Fruit fly (Drosophila melanogaster) whole organism, embryonic: ENCODE data around the gene timeout.

Experiments
- Aef1 ChIP-seq: fragments of 200-800 bp; sonication (Bioruptor generic); IDR thresholded peaks from 3 replicates; pipeline ENCODE4 v1.3.6; 2022; ENCODE audit warnings: missing biosample characterization, missing genetic modification characterization
- CG11085 ChIP-seq: fragments of 200-800 bp; sonication (Bioruptor generic); IDR thresholded peaks from 2 replicates; pipeline ENCODE4 v1.3.6; 2022; ENCODE audit warnings: missing biosample characterization, missing genetic modification characterization
- CG12104 ChIP-seq: fragments of 200-800 bp; sonication (Bioruptor generic); optimal IDR thresholded peaks from 3 replicates; lab custom pipeline; 2016; ENCODE audit warnings: missing biosample characterization, missing genetic modification characterization
- CG1233 ChIP-seq: fragments of 200-800 bp; sonication (Bioruptor generic); optimal IDR thresholded peaks from 4 replicates; lab custom pipeline; 2018; ENCODE audit warnings: missing biosample characterization, mild to moderate bottlenecking, missing genetic modification characterization
- CG12659 ChIP-seq: fragments of 200-800 bp; sonication (Bioruptor generic); optimal IDR thresholded peaks from 3 replicates; lab custom pipeline; 2017; ENCODE audit warnings: mild to moderate bottlenecking, missing biosample characterization, missing genetic modification reagents, missing genetic modification characterization
- CG13775 ChIP-seq: fragments of 200-800 bp; sonication (Bioruptor generic); optimal IDR thresholded peaks from 3 replicates; lab custom pipeline; 2017; ENCODE audit warnings: missing biosample characterization, mild to moderate bottlenecking, missing genetic modification characterization
- CG14441 ChIP-seq: fragments of 200-800 bp; sonication (Bioruptor generic); IDR thresholded peaks from 2 replicates; pipeline ENCODE4 v1.3.6; 2022; ENCODE audit warnings: missing biosample characterization, missing genetic modification characterization
- CG15696 ChIP-seq: fragments of 200-800 bp; sonication (Bioruptor generic); optimal IDR thresholded peaks from 2 replicates; lab custom pipeline; 2019; ENCODE audit warnings: missing biosample characterization, mild to moderate bottlenecking, missing genetic modification characterization, moderate library complexity
- CG18599 ChIP-seq: fragments of 200-800 bp; sonication (Bioruptor generic); optimal IDR thresholded peaks from 3 replicates; lab custom pipeline; 2017; ENCODE audit warnings: missing biosample characterization, missing genetic modification characterization, mild to moderate bottlenecking, moderate library complexity, missing genetic modification reagents
- CG18619 ChIP-seq: fragments of 200-800 bp; sonication (Bioruptor generic); optimal IDR thresholded peaks from 3 replicates; lab custom pipeline; 2017; ENCODE audit warnings: missing biosample characterization, mild to moderate bottlenecking, missing genetic modification characterization
- CG2889 ChIP-seq: fragments of 200-800 bp; sonication (Bioruptor generic); IDR thresholded peaks from 3 replicates; pipeline ENCODE4 v1.3.6; 2022; ENCODE audit warnings: missing biosample characterization, missing genetic modification characterization
- CG3163 ChIP-seq: fragments of 200-800 bp; sonication (Bioruptor generic); optimal IDR thresholded peaks from 3 replicates; lab custom pipeline; 2016; ENCODE audit warnings: missing biosample characterization, missing genetic modification characterization
- CG6654 ChIP-seq: fragments of 200-800 bp; sonication (Bioruptor generic); optimal IDR thresholded peaks from 2 replicates; lab custom pipeline; 2017; ENCODE audit warnings: missing biosample characterization, mild to moderate bottlenecking, missing genetic modification characterization
- CG6689 ChIP-seq: fragments of 200-800 bp; sonication (Bioruptor generic); IDR thresholded peaks from 2 replicates; pipeline ENCODE4 v1.3.6; 2022; ENCODE audit warnings: missing biosample characterization, missing genetic modification characterization
- CG7271 ChIP-seq: fragments of 200-800 bp; sonication (Bioruptor generic); optimal IDR thresholded peaks from 2 replicates; lab custom pipeline; 2018; ENCODE audit warnings: missing biosample characterization, mild to moderate bottlenecking, missing genetic modification characterization, moderate library complexity
- CG7372 ChIP-seq: fragments of 200-800 bp; sonication (Bioruptor generic); IDR thresholded peaks from 2 replicates; pipeline ENCODE4 v1.3.6; 2022; ENCODE audit warnings: missing biosample characterization, missing genetic modification characterization
- CG7786 ChIP-seq: fragments of 200-800 bp; sonication (Bioruptor generic); optimal IDR thresholded peaks from 2 replicates; lab custom pipeline; 2016; ENCODE audit warnings: missing biosample characterization, missing genetic modification characterization
- CG8359 ChIP-seq: fragments of 200-800 bp; sonication (Bioruptor generic); optimal IDR thresholded peaks from 2 replicates; lab custom pipeline; 2017; ENCODE audit warnings: missing biosample characterization, mild to moderate bottlenecking, missing genetic modification characterization, borderline replicate concordance
- CG9876 ChIP-seq: fragments of 200-800 bp; sonication (Bioruptor generic); optimal IDR thresholded peaks from 2 replicates; lab custom pipeline; 2016; ENCODE audit warnings: missing biosample characterization, missing genetic modification characterization
- Dip3 ChIP-seq: fragments of 200-800 bp; sonication (Bioruptor generic); optimal IDR thresholded peaks from 3 replicates; lab custom pipeline; 2016; ENCODE audit warnings: missing biosample characterization, missing genetic modification characterization
- Gsc ChIP-seq: fragments of 200-800 bp; sonication (Bioruptor generic); IDR thresholded peaks from 2 replicates; pipeline ENCODE4 v1.3.6; 2022; ENCODE audit warnings: missing biosample characterization, missing genetic modification characterization
- Hr78 ChIP-seq, 2 experiments: fragments of 200-800 bp in 1 of 2; fragments of >200 bp in 1 of 2; sonication (Bioruptor generic) in 1 of 2; optimal IDR thresholded peaks; 2 replicates each; lab custom pipeline; 2017 to 2019; ENCODE audit warnings: missing biosample characterization in 2 of 2, missing genetic modification characterization in 2 of 2, mild to moderate bottlenecking in 1 of 2, moderate library complexity in 1 of 2
- NfI ChIP-seq: fragments of 200-800 bp; sonication (Bioruptor generic); optimal IDR thresholded peaks from 3 replicates; lab custom pipeline; 2018; ENCODE audit warnings: missing biosample characterization, mild to moderate bottlenecking, missing genetic modification characterization, moderate library complexity
- Rx ChIP-seq: fragments of 200-800 bp; sonication (Bioruptor generic); IDR thresholded peaks from 2 replicates; pipeline ENCODE4 v1.3.6; 2022; ENCODE audit warnings: missing biosample characterization, missing genetic modification characterization
- Side ChIP-seq: fragments of 200-800 bp; sonication (Bioruptor generic); optimal IDR thresholded peaks from 2 replicates; lab custom pipeline; 2016; ENCODE audit warnings: missing biosample characterization, missing genetic modification characterization
- Spps ChIP-seq: fragments of 200-800 bp; sonication (Bioruptor generic); optimal IDR thresholded peaks from 2 replicates; lab custom pipeline; 2018; ENCODE audit warnings: missing biosample characterization, mild to moderate bottlenecking, missing genetic modification characterization
- Stat92E ChIP-seq, 3 experiments: fragments of >200 bp in 2 of 3; fragments of 200-800 bp in 1 of 3; sonication (Bioruptor generic) in 1 of 3; optimal IDR thresholded peaks; 2 replicates each; lab custom pipeline; 2017 to 2019; ENCODE audit warnings: missing biosample characterization in 3 of 3, missing genetic modification characterization in 3 of 3, mild to moderate bottlenecking in 1 of 3, moderate library complexity in 1 of 3
- ab ChIP-seq: fragments of 200-800 bp; sonication (Bioruptor generic); optimal IDR thresholded peaks from 2 replicates; lab custom pipeline; 2016; ENCODE audit warnings: missing biosample characterization, missing genetic modification characterization
- amos ChIP-seq: fragments of 200-800 bp; sonication (Bioruptor generic); IDR thresholded peaks from 2 replicates; pipeline ENCODE4 v1.3.6; 2022; ENCODE audit warnings: missing biosample characterization, missing genetic modification characterization; ENCODE audit not compliant: partially characterized antibody
- ash1 ChIP-seq: fragments of 200-800 bp; sonication (Bioruptor generic); optimal IDR thresholded peaks from 2 replicates; lab custom pipeline; 2018; ENCODE audit warnings: missing biosample characterization, mild to moderate bottlenecking, missing genetic modification characterization
- crol ChIP-seq: fragments of 200-800 bp; sonication (Bioruptor generic); IDR thresholded peaks from 2 replicates; pipeline ENCODE4 v1.3.6; 2022; ENCODE audit warnings: missing biosample characterization, missing genetic modification characterization
- eyg ChIP-seq: fragments of 200-800 bp; sonication (Bioruptor generic); optimal IDR thresholded peaks from 3 replicates; lab custom pipeline; 2016; ENCODE audit warnings: missing biosample characterization, missing genetic modification characterization
- gcm ChIP-seq: fragments of 200-800 bp; sonication (Bioruptor generic); optimal IDR thresholded peaks from 2 replicates; lab custom pipeline; 2019; ENCODE audit warnings: missing biosample characterization, mild to moderate bottlenecking, missing genetic modification characterization, moderate library complexity
- gsb ChIP-seq: fragments of 200-800 bp; sonication (Bioruptor generic); IDR thresholded peaks from 2 replicates; pipeline ENCODE4 v1.3.6; 2022; ENCODE audit warnings: missing biosample characterization, missing genetic modification characterization
- h ChIP-seq: fragments of >200 bp; optimal IDR thresholded peaks from 2 replicates; lab custom pipeline; 2017
- hb ChIP-seq: fragments of 200-800 bp; sonication (Bioruptor generic); IDR thresholded peaks from 3 replicates; pipeline ENCODE4 v1.3.6; 2022; ENCODE audit warnings: missing biosample characterization, missing genetic modification characterization; ENCODE audit not compliant: partially characterized antibody
- ken ChIP-seq: fragments of 200-800 bp; sonication (Bioruptor generic); IDR thresholded peaks from 3 replicates; pipeline ENCODE4 v1.3.6; 2022; ENCODE audit warnings: missing biosample characterization, missing genetic modification characterization
- onecut ChIP-seq: fragments of 200-800 bp; sonication (Bioruptor generic); IDR thresholded peaks from 2 replicates; pipeline ENCODE4 v1.3.6; 2022; ENCODE audit warnings: missing biosample characterization, missing genetic modification characterization
- p53 ChIP-seq: fragments of 200-800 bp; sonication (Bioruptor generic); optimal IDR thresholded peaks from 2 replicates; lab custom pipeline; 2016; ENCODE audit warnings: missing biosample characterization, missing genetic modification characterization
- salm ChIP-seq: fragments of 200-800 bp; sonication (Bioruptor generic); optimal IDR thresholded peaks from 2 replicates; lab custom pipeline; 2018; ENCODE audit warnings: missing biosample characterization, mild to moderate bottlenecking, missing genetic modification characterization
- scrt ChIP-seq: fragments of 200-800 bp; sonication (Bioruptor generic); optimal IDR thresholded peaks from 2 replicates; lab custom pipeline; 2018; ENCODE audit warnings: missing biosample characterization, mild to moderate bottlenecking, missing genetic modification characterization, moderate library complexity
- sob ChIP-seq: fragments of 200-800 bp; sonication (Bioruptor generic); IDR thresholded peaks from 2 replicates; pipeline ENCODE4 v1.3.6; 2022; ENCODE audit warnings: missing biosample characterization, missing genetic modification characterization
- sr ChIP-seq: fragments of 200-800 bp; sonication (Bioruptor generic); IDR thresholded peaks from 3 replicates; pipeline ENCODE4 v1.3.6; 2022; ENCODE audit warnings: missing biosample characterization, missing genetic modification characterization
- ssp ChIP-seq: fragments of 200-800 bp; sonication (Bioruptor generic); IDR thresholded peaks from 2 replicates; pipeline ENCODE4 v1.3.6; 2022; ENCODE audit warnings: missing biosample characterization, missing genetic modification characterization
- tgo ChIP-seq: fragments of 200-800 bp; sonication (Bioruptor generic); IDR thresholded peaks from 3 replicates; pipeline ENCODE4 v1.3.6; 2022; ENCODE audit warnings: missing biosample characterization, missing genetic modification characterization
- tio ChIP-seq: fragments of 200-800 bp; sonication (Bioruptor generic); optimal IDR thresholded peaks from 2 replicates; lab custom pipeline; 2017; ENCODE audit warnings: missing biosample characterization, missing genetic modification characterization, inconsistent platforms
- tll ChIP-seq, 2 experiments: fragments of 200-800 bp in 1 of 2; fragments of >200 bp in 1 of 2; sonication (Bioruptor generic) in 1 of 2; optimal IDR thresholded peaks; 2 replicates each; lab custom pipeline; 2017 to 2019; ENCODE audit warnings: missing biosample characterization in 2 of 2, missing genetic modification characterization in 2 of 2, mild to moderate bottlenecking in 1 of 2, moderate library complexity in 1 of 2
- unc-4 ChIP-seq: fragments of 200-800 bp; sonication (Bioruptor generic); IDR thresholded peaks from 2 replicates; pipeline ENCODE4 v1.3.6; 2022; ENCODE audit warnings: missing biosample characterization, missing genetic modification characterization; ENCODE audit not compliant: partially characterized antibody
- wor ChIP-seq: fragments of 200-800 bp; sonication (Bioruptor generic); IDR thresholded peaks from 2 replicates; pipeline ENCODE4 v1.3.6; 2022; ENCODE audit warnings: missing biosample characterization, missing genetic modification characterization

The timeout gene

dm6 chr3R:13063746-13064592 is 24.5 kb upstream of the timeout start (continued):
- TF ChIP-seq Side (GFP tag; lab: Kevin White, UChicago) (no peak), CG2889 (GFP tag; lab: Robert Waterston, UW) (no peak), unc-4 (GFP tag; lab: Robert Waterston, UW) (no peak), p53 (no peak), Hr78 (GFP tag; optimal IDR thresholded peaks at IDR 0.05; lab: Kevin White, UChicago) (peak in 1 of 2 experiments; percentile 63), sr (GFP tag; lab: Robert Waterston, UW) (peak; percentile 94), CG7372 (GFP tag; lab: Robert Waterston, UW) (no peak), crol (GFP tag; lab: Robert Waterston, UW) (peak; percentile 98), CG15696 (tag; lab: Kevin White, UChicago) (peak; percentile 39), Stat92E (GFP tag; optimal IDR thresholded peaks at IDR 0.05; lab: Kevin White, UChicago) (peak in 2 of 3 experiments; percentile 38 to 67), gcm (GFP tag; lab: Kevin White, UChicago) (peak; percentile 7), ssp (no peak), CG14441 (GFP tag; lab: Robert Waterston, UW) (peak; percentile 31; the same call in 1 of the 2 replicates), CG18599 (GFP tag; lab: Kevin White, UChicago) (no peak), ken (GFP tag; lab: Robert Waterston, UW) (no peak), CG9876 (GFP tag; lab: Kevin White, UChicago) (no peak), ab (GFP tag; lab: Kevin White, UChicago) (no peak), CG12659 (GFP tag; lab: Kevin White, UChicago) (no peak), NfI (GFP tag; lab: Kevin White, UChicago) (no peak), CG6654 (GFP tag; lab: Kevin White, UChicago) (no peak), tio (no peak), CG13775 (GFP tag; lab: Kevin White, UChicago) (peak; percentile 19), scrt (GFP tag; lab: Kevin White, UChicago) (no peak), Rx (GFP tag; lab: Robert Waterston, UW) (no peak), CG18619 (GFP tag; lab: Kevin White, UChicago) (no peak), amos (no peak), Dip3 (no peak), wor (GFP tag; lab: Robert Waterston, UW) (no peak), ash1 (GFP tag; lab: Kevin White, UChicago) (no peak), CG8359 (GFP tag; lab: Kevin White, UChicago) (no peak), eyg (GFP tag; lab: Kevin White, UChicago) (no peak), CG1233 (GFP tag; lab: Kevin White, UChicago) (peak; percentile 1), CG12104 (GFP tag; lab: Kevin White, UChicago) (no peak), CG6689 (GFP tag; lab: Robert Waterston, UW) (no peak), CG7786 (GFP tag; lab: Kevin White, UChicago) (no peak), CG3163 (GFP tag; lab: Kevin White, UChicago) (no peak), onecut (no peak), Gsc (GFP tag; lab: Robert Waterston, UW) (no peak), tll (GFP tag; optimal IDR thresholded peaks at IDR 0.05; lab: Kevin White, UChicago) (peak in 1 of 2 experiments; percentile 75), hb (GFP tag; lab: Robert Waterston, UW) (no peak), gsb (GFP tag; lab: Robert Waterston, UW) (no peak), Spps (tag; lab: Kevin White, UChicago) (no peak), Aef1 (GFP tag; lab: Robert Waterston, UW) (peak; percentile 95), h (lab: Kevin White, UChicago) (no peak), CG11085 (GFP tag; lab: Robert Waterston, UW) (no peak), salm (no peak), sob (GFP tag; lab: Robert Waterston, UW) (no peak), CG7271 (tag; lab: Kevin White, UChicago) (no peak), tgo (peak; percentile 32; the same call in 1 of the 3 replicates)
